Fruit fly (Drosophila melanogaster): ENCODE measurements around the gene oc.
A peak's percentile ranks its signal among the peaks of the same experiment; 100 is the strongest.

oc gene

dm6 chrX:8690003-8690402, 39.5 kb upstream of the oc start, which contains the start of the genes Ppt1 and Ogg1 (continued):
- no peak for TF ChIP-seq Hr78 (GFP tag; optimal IDR thresholded peaks at IDR 0.05)
- peak; percentile 43 for TF ChIP-seq Meics (GFP tag; optimal IDR thresholded peaks at IDR 0.05)
- TF ChIP-seq maf-S (GFP tag; optimal IDR thresholded peaks at IDR 0.05) = no peak
- TF ChIP-seq CG4328 (GFP tag; optimal IDR thresholded peaks at IDR 0.05) = no peak
- TF ChIP-seq Eip74EF (GFP tag; optimal IDR thresholded peaks at IDR 0.05) = no peak
- TF ChIP-seq MESR4 (GFP tag; optimal IDR thresholded peaks at IDR 0.05) = peak; percentile 30
- peak; percentile 49 for TF ChIP-seq CG17186 (GFP tag; optimal IDR thresholded peaks at IDR 0.05)
- no peak for TF ChIP-seq CG10431 (GFP tag; optimal IDR thresholded peaks at IDR 0.05)
- TF ChIP-seq crol (GFP tag; IDR thresholded peaks at IDR 0.05) = no peak
- TF ChIP-seq da (GFP tag; optimal IDR thresholded peaks at IDR 0.05) = no peak
- no peak for TF ChIP-seq Stat92E (GFP tag; optimal IDR thresholded peaks at IDR 0.05)
- peak; percentile 34 for TF ChIP-seq vfl (GFP tag; optimal IDR thresholded peaks at IDR 0.05)
- no peak for TF ChIP-seq lov (optimal IDR thresholded peaks at IDR 0.05)
- TF ChIP-seq lov (GFP tag; IDR thresholded peaks at IDR 0.05) = no peak
- peak; percentile 60 for TF ChIP-seq pum (GFP tag; optimal IDR thresholded peaks at IDR 0.05)
- TF ChIP-seq sna (GFP tag; IDR thresholded peaks at IDR 0.05; ENCODE audit: partially characterized antibody) = peak; percentile 66; the same call in 1 of the 2 replicates
- TF ChIP-seq gce (GFP tag; IDR thresholded peaks at IDR 0.05) = no peak
- no peak for TF ChIP-seq gt (GFP tag; IDR thresholded peaks at IDR 0.05)
- TF ChIP-seq CG14050 (GFP tag; IDR thresholded peaks at IDR 0.05) = no peak

dm6 chrX:8685394-8685793, 34.9 kb upstream of the oc start:
- no peak for TF ChIP-seq Scr (GFP tag; IDR thresholded peaks at IDR 0.05; ENCODE audit: partially characterized antibody)
- no peak for TF ChIP-seq jumu (GFP tag; optimal IDR thresholded peaks at IDR 0.05)
- no peak for TF ChIP-seq Oli (tag; optimal IDR thresholded peaks at IDR 0.05)
- no peak for TF ChIP-seq Stat92E (GFP tag; optimal IDR thresholded peaks at IDR 0.05)
- TF ChIP-seq CG13894 (tag; optimal IDR thresholded peaks at IDR 0.05) = peak; percentile 12
- TF ChIP-seq CG13775 (GFP tag; optimal IDR thresholded peaks at IDR 0.05) = no peak
- no peak for TF ChIP-seq cato (GFP tag; optimal IDR thresholded peaks at IDR 0.05; ENCODE audit: borderline replicate concordance)
- no peak for TF ChIP-seq CG7357 (GFP tag; IDR thresholded peaks at IDR 0.05)
- peak; percentile 57 for TF ChIP-seq CG34376 (GFP tag; optimal IDR thresholded peaks at IDR 0.05)
- no peak for TF ChIP-seq yki (optimal IDR thresholded peaks at IDR 0.05)
- no peak for TF ChIP-seq bcd (GFP tag; optimal IDR thresholded peaks at IDR 0.05)
- no peak for TF ChIP-seq sens-2 (GFP tag; IDR thresholded peaks at IDR 0.05)
- TF ChIP-seq H15 (GFP tag; IDR thresholded peaks at IDR 0.05) = no peak
- peak; percentile 16 for TF ChIP-seq CG17568 (GFP tag; optimal IDR thresholded peaks at IDR 0.05)
- peak; percentile 73 for TF ChIP-seq Nf-YC (tag; optimal IDR thresholded peaks at IDR 0.05)
- no peak for TF ChIP-seq Meics (GFP tag; optimal IDR thresholded peaks at IDR 0.05)
- TF ChIP-seq CG8290 (GFP tag; optimal IDR thresholded peaks at IDR 0.05) = no peak
- no peak for TF ChIP-seq CG8290 (tag; optimal IDR thresholded peaks at IDR 0.05)
- TF ChIP-seq salm (tag; optimal IDR thresholded peaks at IDR 0.05) = peak; percentile 33
- no peak for TF ChIP-seq CG12391 (tag; optimal IDR thresholded peaks at IDR 0.05)
- no peak for TF ChIP-seq GATAe (GFP tag; conservative IDR thresholded peaks at IDR 0.05)
- no peak for TF ChIP-seq zen (tag; optimal IDR thresholded peaks at IDR 0.05)
- TF ChIP-seq D19B (GFP tag; optimal IDR thresholded peaks at IDR 0.05) = no peak
- no peak for TF ChIP-seq Fer3 (tag; optimal IDR thresholded peaks at IDR 0.05)
- no peak for TF ChIP-seq amos (GFP tag; IDR thresholded peaks at IDR 0.05; ENCODE audit: partially characterized antibody)
- TF ChIP-seq ham (GFP tag; IDR thresholded peaks at IDR 0.05) = no peak
- peak; percentile 66 for TF ChIP-seq sd (tag; optimal IDR thresholded peaks at IDR 0.05)
- peak; percentile 25 for TF ChIP-seq CG15514 (GFP tag; optimal IDR thresholded peaks at IDR 0.05)
- TF ChIP-seq lov (optimal IDR thresholded peaks at IDR 0.05) = no peak
- TF ChIP-seq lov (GFP tag; IDR thresholded peaks at IDR 0.05) = no peak
- TF ChIP-seq Ssrp (tag; optimal IDR thresholded peaks at IDR 0.05) = no peak
- TF ChIP-seq chm (GFP tag; IDR thresholded peaks at IDR 0.05) = no peak
- TF ChIP-seq nerfin-2 (GFP tag; IDR thresholded peaks at IDR 0.05; ENCODE audit: partially characterized antibody) = no peak
- no peak for TF ChIP-seq fd102C (GFP tag; optimal IDR thresholded peaks at IDR 0.05)
- no peak for TF ChIP-seq CG8281 (tag; optimal IDR thresholded peaks at IDR 0.05)
